Worm (Caenorhabditis elegans) whole organism, L2 larva: ENCODE data around the gene F41G3.5.

ENCODE experiments used
- C34F6.9 ChIP-seq: fragments of 150-350 bp; optimal IDR thresholded peaks from 2 replicates; lab custom pipeline; 2014; ENCODE audit warnings: missing biosample characterization, missing genetic modification characterization
- F13H6.1 ChIP-seq: sonication (generic microtip); optimal IDR thresholded peaks from 2 replicates; lab custom pipeline; 2016; ENCODE audit warnings: missing genetic modification characterization, missing compliant biosample characterization
- R02D3.7 ChIP-seq: fragments of 150-350 bp; optimal IDR thresholded peaks from 2 replicates; lab custom pipeline; 2014; ENCODE audit warnings: missing biosample characterization, missing genetic modification characterization
- Y55F3AM.14 ChIP-seq: fragments of 200-800 bp; sonication (Bioruptor generic); optimal IDR thresholded peaks from 2 replicates; lab custom pipeline; 2018; ENCODE audit warnings: mild to moderate bottlenecking, missing genetic modification characterization, missing compliant biosample characterization
- ZK546.5 ChIP-seq: sonication (generic microtip); optimal IDR thresholded peaks from 2 replicates; lab custom pipeline; 2017; ENCODE audit warnings: missing biosample characterization, missing genetic modification characterization
- alr-1 ChIP-seq: fragments of 150-350 bp; optimal IDR thresholded peaks from 2 replicates; lab custom pipeline; 2014; ENCODE audit warnings: missing biosample characterization, missing genetic modification characterization
- aly-2 ChIP-seq: fragments of 150-350 bp; optimal IDR thresholded peaks from 2 replicates; lab custom pipeline; 2014; ENCODE audit warnings: missing biosample characterization, missing genetic modification characterization
- ama-1 ChIP-seq: fragments of 150-350 bp; optimal IDR thresholded peaks from 2 replicates; lab custom pipeline; 2018; ENCODE audit warnings: inconsistent platforms
- blmp-1 ChIP-seq: sonication (generic microtip); optimal IDR thresholded peaks from 2 replicates; lab custom pipeline; 2017; ENCODE audit warnings: missing genetic modification characterization, mild to moderate bottlenecking, missing compliant biosample characterization, antibody characterized with exemption, moderate library complexity; ENCODE audit not compliant: insufficient read depth
- ceh-16 ChIP-seq: fragments of 150-350 bp; optimal IDR thresholded peaks from 2 replicates; lab custom pipeline; 2014; ENCODE audit warnings: missing biosample characterization, missing genetic modification characterization
- ceh-82 ChIP-seq: fragments of 150-350 bp; optimal IDR thresholded peaks from 2 replicates; lab custom pipeline; 2014; ENCODE audit warnings: missing biosample characterization, missing genetic modification characterization
- crh-2 ChIP-seq: sonication (generic microtip); optimal IDR thresholded peaks from 2 replicates; lab custom pipeline; 2017; ENCODE audit warnings: missing biosample characterization, missing genetic modification characterization
- dmd-4 ChIP-seq: sonication (generic microtip); optimal IDR thresholded peaks from 2 replicates; lab custom pipeline; 2017; ENCODE audit warnings: missing biosample characterization, missing genetic modification characterization
- egl-27 ChIP-seq: sonication (generic microtip); optimal IDR thresholded peaks from 3 replicates; lab custom pipeline; 2017; ENCODE audit warnings: missing biosample characterization, missing genetic modification reagents, missing genetic modification characterization
- elt-1 ChIP-seq: fragments of 150-350 bp; optimal IDR thresholded peaks from 2 replicates; lab custom pipeline; 2014; ENCODE audit warnings: missing biosample characterization, missing genetic modification characterization
- elt-3 ChIP-seq: sonication (generic microtip); optimal IDR thresholded peaks from 2 replicates; lab custom pipeline; 2017; ENCODE audit warnings: missing biosample characterization, missing genetic modification characterization
- fos-1 ChIP-seq: fragments of 150-350 bp; optimal IDR thresholded peaks from 2 replicates; lab custom pipeline; 2014; ENCODE audit warnings: missing biosample characterization, missing genetic modification characterization
- gmeb-1 ChIP-seq: fragments of 150-350 bp; optimal IDR thresholded peaks from 2 replicates; lab custom pipeline; 2014; ENCODE audit warnings: missing biosample characterization, missing genetic modification characterization
- lin-11 ChIP-seq: fragments of 150-350 bp; sonication (generic microtip); optimal IDR thresholded peaks from 2 replicates; lab custom pipeline; 2014; ENCODE audit warnings: missing biosample characterization, missing genetic modification characterization, inconsistent platforms, mixed read lengths
- lin-13 ChIP-seq: fragments of 150-350 bp; optimal IDR thresholded peaks from 2 replicates; lab custom pipeline; 2014; ENCODE audit warnings: missing biosample characterization, missing genetic modification reagents, missing genetic modification characterization
- lin-39 ChIP-seq: fragments of 150-350 bp; optimal IDR thresholded peaks from 2 replicates; lab custom pipeline; 2014; ENCODE audit warnings: missing biosample characterization, missing genetic modification reagents, missing genetic modification characterization
- lsy-2 ChIP-seq, 2 experiments: fragments of 150-350 bp in 1 of 2; sonication (generic microtip) in 1 of 2; optimal IDR thresholded peaks; 2 replicates each; lab custom pipeline; 2014 to 2017; ENCODE audit warnings: missing biosample characterization in 2 of 2, missing genetic modification characterization in 2 of 2
- mab-5 ChIP-seq: fragments of 150-350 bp; optimal IDR thresholded peaks from 2 replicates; lab custom pipeline; 2014; ENCODE audit warnings: missing biosample characterization, missing genetic modification characterization
- mbf-1 ChIP-seq: sonication (generic microtip); optimal IDR thresholded peaks from 2 replicates; lab custom pipeline; 2017; ENCODE audit warnings: missing biosample characterization, missing genetic modification characterization
- mdl-1 ChIP-seq, 2 experiments: fragments of 150-350 bp in 1 of 2; sonication (generic microtip) in 1 of 2; optimal IDR thresholded peaks; 2 replicates each; lab custom pipeline; 2017; ENCODE audit warnings: missing biosample characterization in 2 of 2, missing genetic modification characterization in 2 of 2
- nhr-10 ChIP-seq: sonication (generic microtip); optimal IDR thresholded peaks from 2 replicates; lab custom pipeline; 2017; ENCODE audit warnings: missing biosample characterization, missing genetic modification characterization
- nhr-11 ChIP-seq: fragments of 150-350 bp; optimal IDR thresholded peaks from 2 replicates; lab custom pipeline; 2014; ENCODE audit warnings: missing biosample characterization, missing genetic modification characterization
- nhr-12 ChIP-seq: fragments of 150-350 bp; optimal IDR thresholded peaks from 2 replicates; lab custom pipeline; 2014; ENCODE audit warnings: missing biosample characterization, missing genetic modification characterization
- nhr-129 ChIP-seq: fragments of 150-350 bp; optimal IDR thresholded peaks from 2 replicates; lab custom pipeline; 2014; ENCODE audit warnings: missing biosample characterization, missing genetic modification characterization
- nhr-21 ChIP-seq: fragments of 150-350 bp; optimal IDR thresholded peaks from 2 replicates; lab custom pipeline; 2014; ENCODE audit warnings: missing biosample characterization, missing genetic modification characterization
- nhr-23 ChIP-seq: fragments of 150-350 bp; optimal IDR thresholded peaks from 2 replicates; lab custom pipeline; 2014; ENCODE audit warnings: missing biosample characterization, missing genetic modification reagents, missing genetic modification characterization
- nhr-237 ChIP-seq: fragments of 150-350 bp; optimal IDR thresholded peaks from 2 replicates; lab custom pipeline; 2014; ENCODE audit warnings: missing biosample characterization, missing genetic modification characterization
- nhr-25 ChIP-seq: fragments of 150-350 bp; sonication (generic microtip); optimal IDR thresholded peaks from 3 replicates; lab custom pipeline; 2014; ENCODE audit warnings: missing biosample characterization, missing genetic modification characterization
- nhr-6 ChIP-seq: fragments of 150-350 bp; optimal IDR thresholded peaks from 2 replicates; lab custom pipeline; 2014; ENCODE audit warnings: missing biosample characterization, missing genetic modification characterization
- nhr-77 ChIP-seq: fragments of 150-350 bp; optimal IDR thresholded peaks from 2 replicates; lab custom pipeline; 2014; ENCODE audit warnings: missing biosample characterization, missing genetic modification characterization
- peb-1 ChIP-seq: fragments of 150-350 bp; optimal IDR thresholded peaks from 2 replicates; lab custom pipeline; 2014; ENCODE audit warnings: missing biosample characterization, missing genetic modification characterization
- sem-4 ChIP-seq: fragments of 150-350 bp; optimal IDR thresholded peaks from 2 replicates; lab custom pipeline; 2014; ENCODE audit warnings: missing biosample characterization, missing genetic modification reagents, missing genetic modification characterization
- skn-1 ChIP-seq: sonication (generic microtip); optimal IDR thresholded peaks from 2 replicates; lab custom pipeline; 2017; ENCODE audit warnings: missing biosample characterization, missing genetic modification characterization
- sma-3 ChIP-seq: sonication (generic microtip); optimal IDR thresholded peaks from 2 replicates; lab custom pipeline; 2016; ENCODE audit warnings: missing genetic modification reagents, missing genetic modification characterization, missing compliant biosample characterization
- sma-9 ChIP-seq, 2 experiments: fragments of 150-350 bp in 1 of 2; sonication (generic microtip) in 1 of 2; optimal IDR thresholded peaks; 2 replicates each; lab custom pipeline; 2014 to 2016; ENCODE audit warnings: missing genetic modification characterization in 2 of 2, mild to moderate bottlenecking in 1 of 2, missing biosample characterization in 1 of 2, missing compliant biosample characterization in 1 of 2, missing genetic modification reagents in 1 of 2, moderate library complexity in 1 of 2
- snpc-4 ChIP-seq: fragments of 150-350 bp; optimal IDR thresholded peaks from 2 replicates; lab custom pipeline; 2014; ENCODE audit warnings: missing biosample characterization, missing genetic modification characterization
- unc-39 ChIP-seq: fragments of 150-350 bp; optimal IDR thresholded peaks from 2 replicates; lab custom pipeline; 2014; ENCODE audit warnings: missing biosample characterization, missing genetic modification characterization
- unc-55 ChIP-seq: fragments of 150-350 bp; sonication (generic microtip); optimal IDR thresholded peaks from 3 replicates; lab custom pipeline; 2014; ENCODE audit warnings: missing biosample characterization, missing genetic modification reagents, missing genetic modification characterization
- unc-62 ChIP-seq: fragments of 150-350 bp; optimal IDR thresholded peaks from 2 replicates; lab custom pipeline; 2014; ENCODE audit warnings: missing biosample characterization, missing genetic modification reagents, missing genetic modification characterization
- zag-1 ChIP-seq: fragments of 150-350 bp; optimal IDR thresholded peaks from 2 replicates; lab custom pipeline; 2014; ENCODE audit warnings: missing biosample characterization, missing genetic modification characterization
- ztf-1 ChIP-seq: fragments of 200-800 bp; sonication (Bioruptor generic); conservative IDR thresholded peaks from 2 replicates; pipeline ENCODE4 v1.3.6; 2022; ENCODE audit warnings: missing genetic modification characterization, missing compliant biosample characterization
- ztf-11 ChIP-seq: sonication (generic microtip); optimal IDR thresholded peaks from 2 replicates; lab custom pipeline; 2017; ENCODE audit warnings: missing biosample characterization, missing genetic modification characterization
- ztf-4 ChIP-seq: fragments of 150-350 bp; optimal IDR thresholded peaks from 2 replicates; lab custom pipeline; 2014; ENCODE audit warnings: missing biosample characterization, missing genetic modification characterization

F41G3.5 gene

DNA sequence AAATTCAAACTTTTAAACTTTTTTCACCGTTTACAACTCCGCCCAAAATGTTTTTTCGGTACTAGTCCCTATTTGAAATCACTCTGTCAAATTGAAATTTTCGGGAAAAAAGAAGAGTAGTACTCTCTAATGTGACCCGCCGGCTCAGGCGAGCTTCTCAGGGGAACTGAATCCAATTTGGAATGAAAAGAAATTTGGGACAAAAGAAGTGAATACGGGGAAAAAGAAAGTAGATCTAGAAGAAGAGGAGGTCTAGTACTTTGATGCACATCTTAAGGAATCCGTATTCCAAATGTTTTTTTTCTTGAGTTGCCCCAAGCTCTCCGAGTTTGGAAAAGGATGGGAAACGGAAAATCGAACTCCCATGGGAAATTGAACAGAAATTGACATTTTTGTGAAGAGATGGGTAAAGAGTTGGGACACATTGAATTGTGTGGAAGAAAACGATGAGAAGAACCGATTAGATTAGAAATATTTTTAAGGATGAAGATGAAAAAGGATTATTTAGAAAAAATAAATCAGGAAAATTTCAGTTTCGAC is 39.9 kb upstream of the F41G3.5 start:
- no peak for TF ChIP-seq Y55F3AM.14 (GFP tag; lab: Kevin White, UChicago)
- TF ChIP-seq crh-2 (tag; lab: Kevin White, UChicago) = no peak
- no peak for TF ChIP-seq ztf-4 (tag; lab: Kevin White, UChicago)
- no peak for TF ChIP-seq elt-3 (tag; lab: Kevin White, UChicago)
- no peak for TF ChIP-seq sem-4
- no peak for TF ChIP-seq ama-1 (lab: Kevin White, UChicago)
- TF ChIP-seq alr-1 (tag; lab: Kevin White, UChicago) = no peak
- TF ChIP-seq sma-3 = no peak

DNA sequence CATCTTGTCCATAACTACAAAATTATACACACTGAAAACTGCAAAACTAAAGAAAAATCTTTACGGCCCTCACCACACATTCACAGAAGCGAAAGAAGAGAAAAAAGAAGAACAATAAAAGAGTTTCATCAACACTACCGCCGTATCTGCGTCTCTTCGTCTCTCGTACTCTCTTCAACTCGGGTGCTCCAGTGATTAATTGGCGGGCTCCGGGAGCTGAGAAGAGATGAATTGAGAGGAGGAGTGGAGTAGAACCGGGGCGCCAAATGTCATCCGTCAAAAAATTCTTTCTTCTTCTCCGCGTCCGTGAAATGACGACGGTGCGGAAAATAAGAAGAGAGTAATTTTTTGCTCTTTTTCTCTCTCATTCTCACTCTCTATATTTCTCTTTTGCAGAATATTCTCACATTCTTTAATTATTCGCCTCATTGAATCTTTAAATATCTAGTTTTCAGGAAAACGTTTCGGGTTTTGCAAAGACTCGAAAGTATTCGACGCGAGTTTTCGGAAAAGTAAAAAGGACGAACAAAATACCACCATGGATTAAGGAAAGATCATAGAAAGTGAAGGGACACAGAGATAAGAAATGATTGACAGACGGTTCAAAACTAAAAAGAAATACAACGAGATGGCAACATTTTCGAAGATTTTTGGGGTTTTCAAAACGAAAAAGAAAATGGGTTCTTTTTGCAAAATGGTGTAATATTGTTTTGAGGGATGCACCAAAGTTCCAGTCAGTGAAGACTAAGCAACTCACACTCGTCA is 38.8 kb upstream of the F41G3.5 start:
- TF ChIP-seq sma-3 (no peak), nhr-237 (tag; lab: Kevin White, UChicago) (no peak), ceh-82 (no peak), gmeb-1 (no peak), nhr-77 (tag; lab: Kevin White, UChicago) (no peak), ztf-4 (tag; lab: Kevin White, UChicago) (no peak), ztf-1 (GFP tag; lab: Robert Waterston, UW) (no peak), nhr-21 (tag; lab: Kevin White, UChicago) (no peak), mbf-1 (tag; lab: Kevin White, UChicago) (no peak), ceh-16 (no peak), elt-3 (tag; lab: Kevin White, UChicago) (no peak), nhr-10 (tag; lab: Kevin White, UChicago) (no peak), sma-9 (GFP tag; optimal IDR thresholded peaks at IDR 0.05; lab: Kevin White, UChicago) (peak; percentile 44), sma-9 (tag; optimal IDR thresholded peaks at IDR 0.05; lab: Kevin White, UChicago) (no peak), ztf-11 (no peak), nhr-12 (tag; lab: Kevin White, UChicago) (no peak), nhr-11 (tag; lab: Kevin White, UChicago) (no peak), mdl-1 (tag; optimal IDR thresholded peaks at IDR 0.05; lab: Kevin White, UChicago) (no peak), Y55F3AM.14 (GFP tag; lab: Kevin White, UChicago) (peak; percentile 37), unc-39 (tag; lab: Kevin White, UChicago) (no peak), nhr-25 (tag; lab: Kevin White, UChicago) (no peak), fos-1 (tag; lab: Kevin White, UChicago) (no peak), nhr-129 (tag; lab: Kevin White, UChicago) (peak; percentile 39), blmp-1 (tag; lab: Kevin White, UChicago) (no peak), alr-1 (tag; lab: Kevin White, UChicago) (no peak), skn-1 (no peak), lin-39 (tag; lab: Kevin White, UChicago) (peak; percentile 86), snpc-4 (tag; lab: Kevin White, UChicago) (no peak), lin-11 (tag; lab: Kevin White, UChicago) (no peak), lsy-2 (tag; optimal IDR thresholded peaks at IDR 0.05; lab: Kevin White, UChicago) (peak in 1 of 2 experiments; percentile 55), peb-1 (no peak), crh-2 (tag; lab: Kevin White, UChicago) (peak; percentile 20), F13H6.1 (peak; percentile 77), lin-13 (GFP tag; lab: Kevin White, UChicago) (peak; percentile 43), ZK546.5 (tag; lab: Kevin White, UChicago) (no peak), nhr-23 (tag; lab: Kevin White, UChicago) (no peak), nhr-6 (tag; lab: Kevin White, UChicago) (no peak), dmd-4 (tag; lab: Kevin White, UChicago) (no peak), mab-5 (tag; lab: Kevin White, UChicago) (peak; percentile 88), C34F6.9 (peak; percentile 49), R02D3.7 (no peak), sem-4 (peak; percentile 65), ama-1 (lab: Kevin White, UChicago) (no peak), unc-55 (GFP tag; lab: Kevin White, UChicago) (peak; percentile 55), zag-1 (tag; lab: Kevin White, UChicago) (no peak), elt-1 (tag; lab: Kevin White, UChicago) (no peak), unc-62 (peak; percentile 20), aly-2 (tag; lab: Kevin White, UChicago) (no peak), egl-27 (tag; lab: Kevin White, UChicago) (no peak)
- TF ChIP-seq, all 48 proteins: peak for 13
